Fruit fly (Drosophila melanogaster): Measurements from ENCODE around the gene CG13373.

CG13373 gene

dm6 chrX:521683-522082 lies 44.9 kb downstream of the CG13373 start:
- peak; percentile 23 for TF ChIP-seq Eip78C (GFP tag)
- no peak for TF ChIP-seq CG31627 (GFP tag; optimal IDR thresholded peaks at IDR 0.05)

dm6 chrX:522357-523043 lies 45.7 kb downstream of the CG13373 start:
- TF ChIP-seq svp (GFP tag): peak; percentile 91
- TF ChIP-seq Sox102F (GFP tag; optimal IDR thresholded peaks at IDR 0.05): peak; percentile 76
- TF ChIP-seq CG15336 (GFP tag; IDR thresholded peaks at IDR 0.05): peak; percentile 45
- peak; percentile 84 for TF ChIP-seq lz (GFP tag; optimal IDR thresholded peaks at IDR 0.05)
- peak; percentile 56 for TF ChIP-seq CG6808 (GFP tag; optimal IDR thresholded peaks at IDR 0.05)
- TF ChIP-seq Ets96B (tag; optimal IDR thresholded peaks at IDR 0.05): peak; percentile 48
- peak; percentile 38 to 41 for TF ChIP-seq salr (GFP tag; optimal IDR thresholded peaks at IDR 0.05)
- peak; percentile 70 for TF ChIP-seq topi (GFP tag; optimal IDR thresholded peaks at IDR 0.05)
- TF ChIP-seq eg (GFP tag; IDR thresholded peaks at IDR 0.05): peak; percentile 82
- TF ChIP-seq CG6792 (GFP tag; optimal IDR thresholded peaks at IDR 0.05): peak; percentile 74
- peak; percentile 47 to 59 for TF ChIP-seq ss (GFP tag; optimal IDR thresholded peaks at IDR 0.05)
- peak; percentile 61 for TF ChIP-seq achi (GFP tag; optimal IDR thresholded peaks at IDR 0.05)
- TF ChIP-seq dsx (GFP tag; optimal IDR thresholded peaks at IDR 0.05; ENCODE audit: poor library complexity, severe bottlenecking): peak; percentile 45
- no peak for TF ChIP-seq Blimp-1 (GFP tag; optimal IDR thresholded peaks at IDR 0.05)
- TF ChIP-seq CG6163 (GFP tag; IDR thresholded peaks at IDR 0.05): peak; percentile 86
- TF ChIP-seq Hr39 (GFP tag; optimal IDR thresholded peaks at IDR 0.05): peak; percentile 77
- peak; percentile 75 for TF ChIP-seq Sox14 (GFP tag; optimal IDR thresholded peaks at IDR 0.05)
- peak; percentile 67 for TF ChIP-seq Ets21C (GFP tag; optimal IDR thresholded peaks at IDR 0.05)
- peak; percentile 61 for TF ChIP-seq dac (GFP tag; optimal IDR thresholded peaks at IDR 0.05)
- peak; percentile 43 for TF ChIP-seq CG3032 (tag; optimal IDR thresholded peaks at IDR 0.05)
- TF ChIP-seq CG10669 (GFP tag; optimal IDR thresholded peaks at IDR 0.05): peak; percentile 60
- peak; percentile 53 for TF ChIP-seq CG32006 (GFP tag; optimal IDR thresholded peaks at IDR 0.05)
- peak; percentile 84 for TF ChIP-seq vri (GFP tag; optimal IDR thresholded peaks at IDR 0.05)
- peak; percentile 47 for TF ChIP-seq CG6276 (GFP tag; optimal IDR thresholded peaks at IDR 0.05)
- TF ChIP-seq CG9139 (GFP tag; optimal IDR thresholded peaks at IDR 0.05): no peak
- peak; percentile 82 for TF ChIP-seq CG3919 (GFP tag; optimal IDR thresholded peaks at IDR 0.05)
- peak; percentile 73 for TF ChIP-seq acj6 (GFP tag; optimal IDR thresholded peaks at IDR 0.05)
- TF ChIP-seq CG11294 (GFP tag; IDR thresholded peaks at IDR 0.05): peak; percentile 56; the same call in 1 of the 2 replicates
- TF ChIP-seq CG34406 (GFP tag; optimal IDR thresholded peaks at IDR 0.05): peak; percentile 58
- TF ChIP-seq Gug (GFP tag; IDR thresholded peaks at IDR 0.05): no peak
- TF ChIP-seq Met (GFP tag; optimal IDR thresholded peaks at IDR 0.05): peak; percentile 80
- peak; percentile 65 for TF ChIP-seq net (GFP tag; optimal IDR thresholded peaks at IDR 0.05)
- TF ChIP-seq CG16779 (tag; optimal IDR thresholded peaks at IDR 0.05): peak; percentile 9
- TF ChIP-seq CG7368 (GFP tag; optimal IDR thresholded peaks at IDR 0.05): peak; percentile 60
- peak; percentile 84 for TF ChIP-seq CG31627 (GFP tag; optimal IDR thresholded peaks at IDR 0.05)
- TF ChIP-seq CG6854 (GFP tag; optimal IDR thresholded peaks at IDR 0.05): peak; percentile 62
- peak; percentile 52 for TF ChIP-seq fd59A (GFP tag; optimal IDR thresholded peaks at IDR 0.05)
- TF ChIP-seq Hr38 (GFP tag; optimal IDR thresholded peaks at IDR 0.05): peak; percentile 59
- TF ChIP-seq esn (GFP tag; optimal IDR thresholded peaks at IDR 0.05): peak; percentile 81
- TF ChIP-seq Eip75B (GFP tag; optimal IDR thresholded peaks at IDR 0.05): peak; percentile 59
- TF ChIP-seq CG10631 (GFP tag; optimal IDR thresholded peaks at IDR 0.05): peak; percentile 25
- peak; percentile 79 for TF ChIP-seq Smox (GFP tag; optimal IDR thresholded peaks at IDR 0.05)
- TF ChIP-seq CG11762 (GFP tag; optimal IDR thresholded peaks at IDR 0.05; ENCODE audit: insufficient read depth): peak; percentile 52
- peak; percentile 51 for TF ChIP-seq Eip78C (GFP tag)
- peak; percentile 16 for TF ChIP-seq Eip93F (GFP tag; optimal IDR thresholded peaks at IDR 0.05)
- peak; percentile 91 for TF ChIP-seq fkh (GFP tag; optimal IDR thresholded peaks at IDR 0.05)
- peak; percentile 60 for TF ChIP-seq CG8632 (GFP tag; optimal IDR thresholded peaks at IDR 0.05)
- TF ChIP-seq pdm3 (GFP tag; optimal IDR thresholded peaks at IDR 0.05): peak; percentile 70

Data from whole organism, prepupa.